Worm (Caenorhabditis elegans) whole organism, L1 larva: ENCODE data around the gene F30B5.11.

Experiments
- C04F5.9 ChIP-seq: sonication (generic microtip); optimal IDR thresholded peaks from 2 replicates; lab custom pipeline; 2016; ENCODE audit warnings: missing genetic modification characterization, missing compliant biosample characterization
- C16A3.4 ChIP-seq: fragments of 150-350 bp; optimal IDR thresholded peaks from 2 replicates; lab custom pipeline; 2014; ENCODE audit warnings: missing biosample characterization, missing genetic modification characterization
- C34B4.2 ChIP-seq: sonication (generic microtip); optimal IDR thresholded peaks from 2 replicates; lab custom pipeline; 2017; ENCODE audit warnings: mild to moderate bottlenecking, missing genetic modification characterization, missing compliant biosample characterization
- Y116A8C.19 ChIP-seq: sonication (generic microtip); optimal IDR thresholded peaks from 2 replicates; lab custom pipeline; 2016; ENCODE audit warnings: missing compliant biosample characterization, missing genetic modification characterization, borderline replicate concordance
- aha-1 ChIP-seq: fragments of 150-350 bp; optimal IDR thresholded peaks from 2 replicates; lab custom pipeline; 2014; ENCODE audit warnings: missing biosample characterization, missing genetic modification characterization
- alr-1 ChIP-seq: fragments of 200-800 bp; sonication (Bioruptor generic); optimal IDR thresholded peaks from 2 replicates; lab custom pipeline; 2018; ENCODE audit warnings: borderline replicate concordance, mild to moderate bottlenecking, missing genetic modification characterization, missing compliant biosample characterization
- aly-2 ChIP-seq: fragments of 150-350 bp; optimal IDR thresholded peaks from 2 replicates; lab custom pipeline; 2014; ENCODE audit warnings: missing biosample characterization, missing genetic modification characterization
- blmp-1 ChIP-seq: fragments of 150-350 bp; optimal IDR thresholded peaks from 2 replicates; lab custom pipeline; 2014; ENCODE audit warnings: missing biosample characterization, missing genetic modification characterization
- ceh-82 ChIP-seq, 3 experiments: fragments of 150-350 bp in 1 of 3; sonication (generic microtip) in 2 of 3; optimal IDR thresholded peaks; 2 replicates each; lab custom pipeline; 2014 to 2017; ENCODE audit warnings: missing biosample characterization in 3 of 3, missing genetic modification characterization in 3 of 3
- ceh-88 ChIP-seq: fragments of 200-800 bp; sonication (Bioruptor generic); IDR thresholded peaks from 2 replicates; pipeline ENCODE4 v1.3.6; 2022; ENCODE audit warnings: missing genetic modification characterization, missing compliant biosample characterization
- dsc-1 ChIP-seq: sonication (generic microtip); optimal IDR thresholded peaks from 2 replicates; lab custom pipeline; 2016; ENCODE audit warnings: mild to moderate bottlenecking, missing genetic modification characterization, missing compliant biosample characterization
- efl-1 ChIP-seq, 4 experiments: fragments of 150-350 bp; optimal IDR thresholded peaks in 3 of 4; peaks in 1 of 4; 1 replicate in 1 of 4; 2 replicates in 3 of 4; lab custom pipeline; 2014; ENCODE audit warnings: missing biosample characterization in 2 of 4, missing genetic modification characterization in 2 of 4, missing genetic modification reagents in 2 of 4
- efl-3 ChIP-seq: fragments of 200-800 bp; sonication (Bioruptor generic); optimal IDR thresholded peaks from 2 replicates; lab custom pipeline; 2018; ENCODE audit warnings: mild to moderate bottlenecking, missing genetic modification characterization, missing compliant biosample characterization
- egl-13 ChIP-seq: sonication (generic microtip); optimal IDR thresholded peaks from 2 replicates; lab custom pipeline; 2016; ENCODE audit warnings: missing genotype, missing genetic modification reagents, missing genetic modification characterization, missing compliant biosample characterization
- egl-27 ChIP-seq, 2 experiments: fragments of 150-350 bp in 1 of 2; sonication (generic microtip); optimal IDR thresholded peaks; 3 replicates each; lab custom pipeline; 2017 to 2018; ENCODE audit warnings: missing biosample characterization in 2 of 2, missing genetic modification characterization in 2 of 2, missing genetic modification reagents in 2 of 2
- fkh-4 ChIP-seq: sonication (generic microtip); optimal IDR thresholded peaks from 2 replicates; lab custom pipeline; 2016; ENCODE audit warnings: missing compliant biosample characterization, missing genetic modification characterization, borderline replicate concordance
- fkh-8 ChIP-seq: sonication (generic microtip); optimal IDR thresholded peaks from 2 replicates; lab custom pipeline; 2016; ENCODE audit warnings: mild to moderate bottlenecking, missing genetic modification characterization, missing compliant biosample characterization
- grh-1 ChIP-seq: fragments of 200-800 bp; sonication (Bioruptor generic); IDR thresholded peaks from 2 replicates; pipeline ENCODE4 v1.3.6; 2022; ENCODE audit warnings: missing genetic modification reagents, missing genetic modification characterization, missing compliant biosample characterization
- hlh-4 ChIP-seq: sonication (generic microtip); optimal IDR thresholded peaks from 2 replicates; lab custom pipeline; 2016; ENCODE audit warnings: mild to moderate bottlenecking, missing genetic modification characterization, missing compliant biosample characterization
- hpl-2 ChIP-seq: fragments of 150-350 bp; optimal IDR thresholded peaks from 2 replicates; lab custom pipeline; 2014; ENCODE audit warnings: missing biosample characterization, missing genetic modification reagents, missing genetic modification characterization
- irx-1 ChIP-seq: sonication (generic microtip); optimal IDR thresholded peaks from 2 replicates; lab custom pipeline; 2016; ENCODE audit warnings: missing genetic modification characterization, missing compliant biosample characterization
- isw-1 ChIP-seq: fragments of 200-800 bp; sonication (Bioruptor generic); IDR thresholded peaks from 2 replicates; pipeline ENCODE4 v1.3.6; 2022; ENCODE audit warnings: missing genetic modification characterization, missing compliant biosample characterization
- lin-14 ChIP-seq: fragments of 200-800 bp; sonication (Bioruptor generic); optimal IDR thresholded peaks from 2 replicates; lab custom pipeline; 2018; ENCODE audit warnings: mild to moderate bottlenecking, missing genetic modification characterization, moderate library complexity, missing compliant biosample characterization
- lin-15B ChIP-seq: fragments of 150-350 bp; sonication (generic microtip); optimal IDR thresholded peaks from 3 replicates; lab custom pipeline; 2014; ENCODE audit warnings: missing biosample characterization, missing genetic modification characterization
- lin-35 ChIP-seq, 2 experiments: fragments of 150-350 bp; optimal IDR thresholded peaks; 2 replicates each; lab custom pipeline; 2014; ENCODE audit warnings: missing biosample characterization in 2 of 2, missing genetic modification characterization in 2 of 2, missing genetic modification reagents in 2 of 2
- mdl-1 ChIP-seq, 2 experiments: fragments of 150-350 bp; optimal IDR thresholded peaks; 2 replicates each; lab custom pipeline; 2014 to 2017; ENCODE audit warnings: missing biosample characterization in 2 of 2, missing genetic modification characterization in 2 of 2, inconsistent platforms in 1 of 2
- mef-2 ChIP-seq: fragments of 150-350 bp; optimal IDR thresholded peaks from 2 replicates; lab custom pipeline; 2014; ENCODE audit warnings: missing biosample characterization, missing genetic modification characterization
- nhr-11 ChIP-seq: fragments of 150-350 bp; optimal IDR thresholded peaks from 2 replicates; lab custom pipeline; 2014; ENCODE audit warnings: missing biosample characterization, missing genetic modification characterization
- nhr-12 ChIP-seq: sonication (generic microtip); optimal IDR thresholded peaks from 2 replicates; lab custom pipeline; 2017; ENCODE audit warnings: missing biosample characterization, missing genetic modification characterization
- nhr-19 ChIP-seq: fragments of 200-800 bp; sonication (Bioruptor generic); conservative IDR thresholded peaks from 2 replicates; pipeline ENCODE4 v1.3.6; 2022; ENCODE audit warnings: missing genetic modification characterization, missing compliant biosample characterization
- nhr-20 ChIP-seq: sonication (generic microtip); optimal IDR thresholded peaks from 2 replicates; lab custom pipeline; 2016; ENCODE audit warnings: mild to moderate bottlenecking, missing genetic modification characterization, missing compliant biosample characterization
- nhr-237 ChIP-seq: fragments of 150-350 bp; optimal IDR thresholded peaks from 2 replicates; lab custom pipeline; 2014; ENCODE audit warnings: missing biosample characterization, missing genetic modification characterization
- nhr-28 ChIP-seq: fragments of 150-350 bp; optimal IDR thresholded peaks from 2 replicates; lab custom pipeline; 2014; ENCODE audit warnings: missing biosample characterization, missing genetic modification characterization
- nhr-47 ChIP-seq: sonication (generic microtip); optimal IDR thresholded peaks from 2 replicates; lab custom pipeline; 2016; ENCODE audit warnings: mild to moderate bottlenecking, missing genetic modification characterization, moderate library complexity, missing compliant biosample characterization
- nhr-71 ChIP-seq: sonication (generic microtip); optimal IDR thresholded peaks from 2 replicates; lab custom pipeline; 2016; ENCODE audit warnings: mild to moderate bottlenecking, missing genetic modification characterization, moderate library complexity, missing compliant biosample characterization
- nhr-76 ChIP-seq: sonication (generic microtip); optimal IDR thresholded peaks from 2 replicates; lab custom pipeline; 2017; ENCODE audit warnings: missing biosample characterization, missing genetic modification characterization
- nhr-77 ChIP-seq: fragments of 150-350 bp; optimal IDR thresholded peaks from 2 replicates; lab custom pipeline; 2014; ENCODE audit warnings: missing biosample characterization, missing genetic modification characterization
- nhr-84 ChIP-seq: sonication (generic microtip); optimal IDR thresholded peaks from 2 replicates; lab custom pipeline; 2017; ENCODE audit warnings: missing biosample characterization, missing genetic modification characterization
- nhr-85 ChIP-seq: sonication (generic microtip); peaks from one replicate; lab custom pipeline; 2016; ENCODE audit warnings: missing genetic modification characterization, inconsistent platforms, missing compliant biosample characterization
- pag-3 ChIP-seq: sonication (generic microtip); optimal IDR thresholded peaks from 2 replicates; lab custom pipeline; 2017; ENCODE audit warnings: missing genetic modification characterization, mild to moderate bottlenecking, missing compliant biosample characterization, antibody characterized with exemption, borderline replicate concordance; ENCODE audit not compliant: insufficient read depth
- pax-3 ChIP-seq: fragments of 200-800 bp; sonication (Bioruptor generic); optimal IDR thresholded peaks from 2 replicates; lab custom pipeline; 2018; ENCODE audit warnings: mild to moderate bottlenecking, missing genetic modification characterization, moderate library complexity, missing compliant biosample characterization
- rnt-1 ChIP-seq: sonication (generic microtip); optimal IDR thresholded peaks from 2 replicates; lab custom pipeline; 2016; ENCODE audit warnings: mild to moderate bottlenecking, missing genetic modification characterization, moderate library complexity, missing compliant biosample characterization
- skn-1 ChIP-seq: fragments of 150-350 bp; optimal IDR thresholded peaks from 2 replicates; lab custom pipeline; 2014; ENCODE audit warnings: missing biosample characterization, missing genetic modification characterization
- snpc-4 ChIP-seq: fragments of 150-350 bp; optimal IDR thresholded peaks from 2 replicates; lab custom pipeline; 2014; ENCODE audit warnings: missing biosample characterization, missing genetic modification characterization
- sox-4 ChIP-seq: sonication (generic microtip); optimal IDR thresholded peaks from 2 replicates; lab custom pipeline; 2016; ENCODE audit warnings: missing genetic modification characterization, missing compliant biosample characterization
- sup-37 ChIP-seq: fragments of 200-800 bp; sonication (Bioruptor generic); optimal IDR thresholded peaks from 2 replicates; lab custom pipeline; 2018; ENCODE audit warnings: mild to moderate bottlenecking, missing genetic modification characterization, missing compliant biosample characterization
- tlp-1 ChIP-seq: fragments of 150-350 bp; optimal IDR thresholded peaks from 2 replicates; lab custom pipeline; 2014; ENCODE audit warnings: missing biosample characterization, missing genetic modification characterization
- unc-62 ChIP-seq: fragments of 150-350 bp; optimal IDR thresholded peaks from 2 replicates; lab custom pipeline; 2014; ENCODE audit warnings: missing biosample characterization, missing genetic modification reagents, missing genetic modification characterization
- unc-86 ChIP-seq: sonication (generic microtip); optimal IDR thresholded peaks from 2 replicates; lab custom pipeline; 2016; ENCODE audit warnings: missing genetic modification characterization, missing compliant biosample characterization
- unc-98 ChIP-seq: fragments of 200-800 bp; sonication (Bioruptor generic); IDR thresholded peaks from 2 replicates; pipeline ENCODE4 v1.3.6; 2022; ENCODE audit warnings: missing genetic modification characterization, missing compliant biosample characterization
- xbp-1 ChIP-seq: sonication (generic microtip); optimal IDR thresholded peaks from 2 replicates; lab custom pipeline; 2016; ENCODE audit warnings: missing genetic modification characterization, missing compliant biosample characterization
- ztf-4 ChIP-seq: fragments of 150-350 bp; optimal IDR thresholded peaks from 2 replicates; lab custom pipeline; 2014; ENCODE audit warnings: missing biosample characterization, missing genetic modification characterization

The F30B5.11 gene

DNA sequence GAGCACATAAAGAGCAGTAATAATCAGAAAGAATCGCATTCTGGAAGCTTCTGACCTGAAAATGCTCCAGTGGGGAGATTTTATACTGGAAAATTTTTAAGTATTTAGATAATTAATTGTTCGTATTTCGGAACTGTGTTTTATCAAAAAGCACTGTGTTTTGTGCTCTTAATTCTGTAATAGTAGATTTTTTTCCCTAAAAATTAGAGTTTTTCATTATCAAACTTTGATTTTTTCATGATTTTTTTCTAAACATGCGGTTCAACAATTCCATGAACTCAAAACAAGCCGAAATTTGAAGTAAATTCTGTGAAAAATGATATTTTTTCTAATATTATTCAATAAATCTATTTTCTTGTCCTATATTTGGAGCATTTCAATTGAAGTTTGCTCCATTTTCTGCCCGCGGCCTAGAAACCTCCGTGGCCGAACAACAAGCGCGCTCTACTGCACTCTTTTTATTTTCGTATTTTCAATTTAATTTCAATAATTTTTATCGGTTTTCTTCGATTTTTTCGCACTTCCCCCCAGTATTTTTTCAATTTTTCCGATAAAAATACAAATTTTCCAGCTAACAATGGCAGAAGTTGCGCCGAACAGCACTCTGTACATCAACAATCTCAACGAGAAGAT, 48.2 kb downstream of the F30B5.11 start, which contains the start of the genes K08D10.13 and rnp-2 (continued):
- TF ChIP-seq lin-35 (GFP tag; optimal IDR thresholded peaks at IDR 0.05; lab: Kevin White, UChicago) (peak; percentile 65 to 66), grh-1 (GFP tag; lab: Robert Waterston, UW) (no peak), pax-3 (tag; lab: Kevin White, UChicago) (no peak), skn-1 (no peak), hpl-2 (GFP tag; lab: Kevin White, UChicago) (no peak), nhr-76 (tag; lab: Kevin White, UChicago) (no peak), efl-1 (optimal IDR thresholded peaks at IDR 0.05; lab: Kevin White, UChicago) (peak; percentile 59 to 70), efl-1 (GFP tag; optimal IDR thresholded peaks at IDR 0.05 in 1 of 2; lab: Kevin White, UChicago) (peak; percentile 72 to 94), nhr-71 (tag; lab: Kevin White, UChicago) (peak; percentile 69), hlh-4 (tag; lab: Kevin White, UChicago) (no peak), unc-86 (tag; lab: Kevin White, UChicago) (no peak), dsc-1 (tag; lab: Kevin White, UChicago) (no peak), lin-14 (GFP tag; lab: Kevin White, UChicago) (peak; percentile 60), isw-1 (GFP tag; lab: Robert Waterston, UW) (peak; percentile 29), ztf-4 (tag; lab: Kevin White, UChicago) (no peak), nhr-12 (tag; lab: Kevin White, UChicago) (no peak), ceh-88 (GFP tag; lab: Robert Waterston, UW) (no peak), unc-98 (GFP tag; lab: Robert Waterston, UW) (no peak), aha-1 (tag; lab: Kevin White, UChicago) (no peak), nhr-19 (GFP tag; lab: Robert Waterston, UW) (no peak; the same call in 1 of the 2 replicates), C16A3.4 (peak; percentile 28), ceh-82 (tag; optimal IDR thresholded peaks at IDR 0.05; lab: Kevin White, UChicago) (peak; percentile 45 to 67 (median 58)), Y116A8C.19 (tag; lab: Kevin White, UChicago) (no peak), pag-3 (tag; lab: Kevin White, UChicago) (no peak), nhr-85 (tag; lab: Kevin White, UChicago) (peak; percentile 84), lin-15B (tag; lab: Kevin White, UChicago) (peak; percentile 73), tlp-1 (tag; lab: Kevin White, UChicago) (no peak), sup-37 (GFP tag; lab: Kevin White, UChicago) (no peak), mef-2 (tag; lab: Kevin White, UChicago) (no peak), xbp-1 (tag; lab: Kevin White, UChicago) (peak; percentile 59), alr-1 (tag; lab: Kevin White, UChicago) (no peak), irx-1 (tag; lab: Kevin White, UChicago) (peak; percentile 61), nhr-77 (tag; lab: Kevin White, UChicago) (no peak), egl-13 (tag; lab: Kevin White, UChicago) (peak; percentile 18), blmp-1 (tag; lab: Kevin White, UChicago) (no peak), efl-3 (GFP tag; lab: Kevin White, UChicago) (no peak), rnt-1 (tag; lab: Kevin White, UChicago) (peak; percentile 88), nhr-84 (tag; lab: Kevin White, UChicago) (no peak), aly-2 (no peak), egl-27 (tag; optimal IDR thresholded peaks at IDR 0.05; lab: Kevin White, UChicago) (no peak), nhr-47 (tag; lab: Kevin White, UChicago) (peak; percentile 66), snpc-4 (tag; lab: Kevin White, UChicago) (peak; percentile 28), nhr-28 (no peak), nhr-11 (tag; lab: Kevin White, UChicago) (no peak), fkh-4 (peak; percentile 21), unc-62 (GFP tag; lab: Kevin White, UChicago) (no peak), nhr-20 (tag; lab: Kevin White, UChicago) (peak; percentile 27), mdl-1 (tag; optimal IDR thresholded peaks at IDR 0.05; lab: Kevin White, UChicago) (no peak), sox-4 (tag; lab: Kevin White, UChicago) (peak; percentile 27), C04F5.9 (tag; lab: Kevin White, UChicago) (peak; percentile 16), nhr-237 (tag; lab: Kevin White, UChicago) (no peak), fkh-8 (peak; percentile 25), C34B4.2 (tag; lab: Kevin White, UChicago) (no peak)
